Fruit fly (Drosophila melanogaster) Kc167 (cell line): Measurements from ENCODE around the gene twit.

ENCODE experiments used
- Myc ChIP-seq: fragments of >200 bp; optimal IDR thresholded peaks from 2 replicates; lab custom pipeline; 2017; ENCODE audit warnings: missing external identifiers
- Sin3A ChIP-seq: fragments of >200 bp; optimal IDR thresholded peaks from 2 replicates; lab custom pipeline; 2018; ENCODE audit warnings: missing external identifiers
- h ChIP-seq: fragments of >200 bp; optimal IDR thresholded peaks from 3 replicates; lab custom pipeline; 2018; ENCODE audit warnings: missing external identifiers
- insv ChIP-seq: fragments of >200 bp; optimal IDR thresholded peaks from 3 replicates; lab custom pipeline; 2018; ENCODE audit warnings: missing external identifiers
- psq ChIP-seq: fragments of >200 bp; optimal IDR thresholded peaks from 2 replicates; lab custom pipeline; 2017; ENCODE audit warnings: missing external identifiers
- ttk ChIP-seq: sonication (Bioruptor generic); optimal IDR thresholded peaks from 2 replicates; lab custom pipeline; 2017; ENCODE audit warnings: missing external identifiers

Gene twit

dm6 chr2L:20852092-20852628 is at the start of gene twit:
twit (plus strand) TSS chr2L:20852578.
- TF ChIP-seq insv (lab: Kevin White, UChicago) = no peak
- TF ChIP-seq ttk (lab: Kevin White, UChicago) = no peak
- no peak for TF ChIP-seq Myc
- no peak for TF ChIP-seq Sin3A (lab: Kevin White, UChicago)
- no peak for TF ChIP-seq h (lab: Kevin White, UChicago)
- no peak for TF ChIP-seq psq (lab: Kevin White, UChicago)

dm6 chr2L:20802839-20803238 is 49.5 kb upstream of the twit start:
- TF ChIP-seq Myc = no peak
- TF ChIP-seq ttk (lab: Kevin White, UChicago) = no peak
- no peak for TF ChIP-seq h (lab: Kevin White, UChicago)
- no peak for TF ChIP-seq psq (lab: Kevin White, UChicago)
- no peak for TF ChIP-seq Sin3A (lab: Kevin White, UChicago)
- no peak for TF ChIP-seq insv (lab: Kevin White, UChicago)

dm6 chr2L:20803733-20804164 is 48.6 kb upstream of the twit start:
- TF ChIP-seq insv (lab: Kevin White, UChicago) = no peak
- TF ChIP-seq psq (lab: Kevin White, UChicago) = no peak
- TF ChIP-seq ttk (lab: Kevin White, UChicago) = no peak
- no peak for TF ChIP-seq h (lab: Kevin White, UChicago)
- TF ChIP-seq Sin3A (lab: Kevin White, UChicago) = no peak
- TF ChIP-seq Myc = no peak

dm6 chr2L:20805624-20806339 is 46.6 kb upstream of the twit start:
- no peak for TF ChIP-seq Sin3A (lab: Kevin White, UChicago)
- no peak for TF ChIP-seq ttk (lab: Kevin White, UChicago)
- no peak for TF ChIP-seq insv (lab: Kevin White, UChicago)

dm6 chr2L:20806619-20807018 is 45.8 kb upstream of the twit start:
- TF ChIP-seq ttk (lab: Kevin White, UChicago) (no peak), h (lab: Kevin White, UChicago) (no peak), insv (lab: Kevin White, UChicago) (no peak), psq (lab: Kevin White, UChicago) (no peak), Sin3A (lab: Kevin White, UChicago) (no peak)

dm6 chr2L:20807617-20808509 is 44.5 kb upstream of the twit start:
- TF ChIP-seq ttk (lab: Kevin White, UChicago) (no peak), Myc (no peak), psq (lab: Kevin White, UChicago) (no peak), Sin3A (lab: Kevin White, UChicago) (no peak), insv (lab: Kevin White, UChicago) (no peak), h (lab: Kevin White, UChicago) (no peak)

dm6 chr2L:20808510-20809195 is 43.7 kb upstream of the twit start:
- TF ChIP-seq psq (lab: Kevin White, UChicago) (no peak), h (lab: Kevin White, UChicago) (no peak), Sin3A (lab: Kevin White, UChicago) (no peak), Myc (no peak), insv (lab: Kevin White, UChicago) (no peak), ttk (lab: Kevin White, UChicago) (no peak)

- TF ChIP-seq Sin3A (lab: Kevin White, UChicago) (no peak), h (lab: Kevin White, UChicago) (no peak), psq (lab: Kevin White, UChicago) (no peak), ttk (lab: Kevin White, UChicago) (no peak), insv (lab: Kevin White, UChicago) (no peak), Myc (no peak)
Observed at dm6 chr2L:20809229-20809628, 43.1 kb upstream of the twit start.

- TF ChIP-seq Myc = no peak
- TF ChIP-seq insv (lab: Kevin White, UChicago) = no peak
- no peak for TF ChIP-seq ttk (lab: Kevin White, UChicago)
- no peak for TF ChIP-seq Sin3A (lab: Kevin White, UChicago)
- no peak for TF ChIP-seq h (lab: Kevin White, UChicago)
Observed at dm6 chr2L:20811039-20811652, 41.2 kb upstream of the twit start.

- TF ChIP-seq insv (lab: Kevin White, UChicago) = no peak
Observed at dm6 chr2L:20812283-20813189, 39.8 kb upstream of the twit start.
